Fruit fly (Drosophila melanogaster): ENCODE measurements around the gene tow.

tow gene

DNA sequence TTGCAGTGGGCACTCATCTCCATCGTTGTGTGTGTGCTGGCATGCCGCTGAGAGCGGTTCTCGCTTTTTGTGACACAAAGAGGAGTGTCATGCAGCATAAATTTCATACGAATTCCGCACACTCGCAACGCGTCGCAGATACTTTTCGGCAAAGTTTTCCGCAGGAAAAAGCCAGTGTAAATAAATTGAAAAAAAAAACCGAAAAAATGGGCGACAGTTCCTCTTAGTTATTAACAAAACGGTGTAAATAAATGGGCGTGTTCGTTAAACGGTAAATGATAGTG lies at the start of gene tow:
Gene tow, plus strand, starts transcription at position 26 of the 284 bp plus-strand sequence.
- TF ChIP-seq noc (tag; optimal IDR thresholded peaks at IDR 0.05): no peak

DNA sequence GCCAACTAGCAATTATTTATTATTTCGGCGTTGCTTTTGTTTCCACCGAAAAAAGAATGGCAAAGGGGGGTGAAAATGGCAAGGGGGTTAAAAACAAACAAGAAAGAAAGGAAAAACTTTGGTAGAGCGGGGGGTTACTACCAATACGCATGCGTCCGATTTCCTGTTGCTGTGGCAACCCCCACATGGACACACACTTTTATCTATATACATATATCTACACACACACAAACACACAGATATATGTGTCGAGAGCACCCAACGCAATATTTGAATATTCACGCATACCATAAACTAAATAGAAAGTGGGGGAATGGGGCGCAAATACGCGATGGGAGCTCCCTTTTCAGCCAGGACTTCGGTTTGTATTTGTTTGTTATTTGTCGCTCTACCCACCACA lies 43.4 kb upstream of the tow start:
- TF ChIP-seq noc (tag; optimal IDR thresholded peaks at IDR 0.05): no peak

DNA sequence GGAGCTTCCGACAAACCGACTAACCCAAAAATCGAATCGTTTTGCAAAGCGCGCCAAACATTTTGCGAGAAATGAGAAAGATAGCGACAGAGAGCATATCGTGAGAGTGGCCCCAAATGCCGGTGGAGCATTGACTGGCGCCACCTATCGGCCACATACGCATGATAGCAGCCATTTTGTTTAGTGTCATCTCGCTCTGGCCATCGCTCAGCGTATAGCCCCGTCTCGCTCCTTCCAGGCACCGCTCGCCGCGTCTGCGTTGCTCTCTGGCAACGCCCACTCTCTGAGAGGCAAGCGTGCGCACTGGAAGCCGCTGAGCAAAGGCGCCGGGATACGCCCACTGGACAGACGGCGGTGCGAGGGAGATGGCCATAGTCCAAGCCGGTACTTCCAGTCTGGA lies 38.7 kb upstream of the tow start:
- no peak for TF ChIP-seq noc (tag; optimal IDR thresholded peaks at IDR 0.05)

DNA sequence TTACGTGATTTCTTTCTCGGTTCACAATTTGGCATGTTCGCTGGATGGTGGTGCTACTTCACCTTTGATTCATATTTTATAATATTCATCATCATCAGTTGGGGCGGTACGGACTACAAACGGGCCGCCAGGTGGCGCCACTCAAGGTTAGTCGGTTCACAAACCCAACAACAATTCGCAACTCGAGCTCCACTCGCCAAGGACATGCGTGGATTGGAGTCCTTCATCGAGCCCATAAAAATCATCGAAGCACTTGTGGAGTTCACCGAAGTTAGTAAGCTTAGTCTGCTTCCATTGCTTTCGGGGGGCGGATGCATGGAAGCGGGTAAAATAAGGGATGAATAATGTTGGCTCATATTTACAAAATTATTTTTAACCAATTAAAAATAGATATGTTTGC lies 35.9 kb upstream of the tow start:
- no peak for TF ChIP-seq noc (tag; optimal IDR thresholded peaks at IDR 0.05)

DNA sequence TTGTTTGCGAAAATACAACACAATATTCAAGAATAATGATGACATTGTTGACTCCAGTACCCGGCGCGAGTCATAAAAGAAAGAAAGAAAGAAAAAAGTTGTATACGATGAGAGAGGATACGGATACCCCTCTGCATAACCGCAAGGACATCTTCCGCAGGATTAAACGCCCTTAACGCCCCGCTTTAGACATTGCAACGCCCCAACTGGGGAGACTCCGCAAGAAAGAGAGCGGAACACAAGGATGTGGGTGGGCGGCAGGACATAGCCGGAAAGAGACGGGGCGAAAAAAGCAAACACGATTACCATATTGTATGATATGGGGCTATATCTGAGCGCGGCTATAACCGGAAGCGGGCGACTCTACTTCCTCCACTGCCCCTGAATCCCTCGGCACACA lies 31.4 kb upstream of the tow start:
- TF ChIP-seq noc (tag; optimal IDR thresholded peaks at IDR 0.05): no peak

DNA sequence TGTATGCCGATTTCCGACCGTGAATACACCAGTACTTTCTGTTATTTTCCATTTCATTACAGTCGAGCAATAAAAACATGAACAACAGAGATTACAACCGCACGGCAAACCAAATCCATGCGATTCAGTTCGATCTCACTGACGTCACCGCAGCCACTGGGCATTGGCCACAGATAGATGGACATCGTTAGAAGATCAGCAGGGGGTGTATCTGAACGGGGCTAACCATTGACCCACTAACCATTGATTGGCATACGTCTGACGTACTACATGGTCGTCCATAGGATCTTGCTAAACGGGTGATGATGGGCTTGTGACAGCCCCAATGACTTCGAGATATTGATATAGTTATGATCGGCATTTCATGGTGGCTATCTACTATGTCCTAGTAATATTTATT lies 28.8 kb upstream of the tow start:
- TF ChIP-seq noc (tag; optimal IDR thresholded peaks at IDR 0.05): no peak

DNA sequence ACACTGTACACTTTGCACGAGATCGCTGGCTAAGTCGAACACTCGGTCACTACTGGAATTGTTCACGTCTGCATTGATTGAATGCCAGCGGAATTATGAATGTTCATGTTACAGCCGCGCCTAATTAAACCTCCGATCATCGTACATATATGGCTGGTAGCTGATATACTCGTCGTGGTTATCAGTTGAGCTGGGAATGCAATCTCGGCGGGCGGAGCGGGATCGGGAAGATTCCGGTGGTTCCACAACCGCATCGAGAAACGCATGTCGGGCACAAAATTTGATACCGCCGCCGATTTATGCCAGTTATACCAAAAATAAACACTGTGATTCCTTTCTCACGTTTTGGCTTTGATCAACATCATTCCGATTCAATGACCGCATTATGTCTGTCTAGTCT lies 27.9 kb upstream of the tow start, which contains the start of gene Prat2:
Gene Prat2, minus strand, starts transcription at position 101 of the 400 bp plus-strand sequence.
- no peak for TF ChIP-seq noc (tag; optimal IDR thresholded peaks at IDR 0.05)

DNA sequence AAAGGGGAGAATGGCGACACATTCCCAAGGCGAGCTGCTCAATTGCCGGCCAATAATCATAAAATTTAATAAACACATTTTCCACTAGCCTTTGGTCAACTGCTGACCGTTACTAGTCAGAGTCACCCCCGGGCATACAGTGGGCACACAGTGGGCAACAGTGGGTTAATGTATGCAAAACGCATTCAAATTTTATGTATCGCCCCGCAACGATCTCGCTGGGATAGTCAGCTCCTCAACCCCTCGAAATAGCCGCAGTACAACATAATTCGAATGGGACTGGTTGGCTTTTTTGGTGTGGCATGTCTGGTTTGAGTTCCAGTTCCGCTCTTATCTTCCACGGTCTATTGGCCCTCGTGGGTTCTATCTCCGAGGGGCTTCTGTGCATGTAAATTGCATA lies 23.4 kb upstream of the tow start:
- no peak for TF ChIP-seq noc (tag; optimal IDR thresholded peaks at IDR 0.05)

DNA sequence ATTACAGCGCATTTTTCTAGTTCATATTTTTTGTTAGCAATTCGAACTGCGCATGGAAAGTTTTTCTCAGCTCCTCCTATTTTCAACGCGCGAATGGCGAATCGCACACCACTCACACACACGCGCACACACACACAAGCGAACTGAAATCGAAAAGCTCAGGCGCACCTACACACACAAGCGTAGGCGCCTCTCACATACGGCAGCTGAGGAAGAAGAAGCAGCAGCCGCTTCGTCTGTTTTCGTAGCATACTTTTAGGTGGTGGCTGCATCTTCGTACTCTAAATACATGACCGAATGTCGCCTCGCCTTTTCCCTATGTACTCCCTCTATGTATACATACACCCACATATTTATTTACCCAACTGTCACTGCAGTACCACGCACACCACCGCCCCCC lies 16.8 kb upstream of the tow start:
- TF ChIP-seq noc (tag; optimal IDR thresholded peaks at IDR 0.05): no peak

DNA sequence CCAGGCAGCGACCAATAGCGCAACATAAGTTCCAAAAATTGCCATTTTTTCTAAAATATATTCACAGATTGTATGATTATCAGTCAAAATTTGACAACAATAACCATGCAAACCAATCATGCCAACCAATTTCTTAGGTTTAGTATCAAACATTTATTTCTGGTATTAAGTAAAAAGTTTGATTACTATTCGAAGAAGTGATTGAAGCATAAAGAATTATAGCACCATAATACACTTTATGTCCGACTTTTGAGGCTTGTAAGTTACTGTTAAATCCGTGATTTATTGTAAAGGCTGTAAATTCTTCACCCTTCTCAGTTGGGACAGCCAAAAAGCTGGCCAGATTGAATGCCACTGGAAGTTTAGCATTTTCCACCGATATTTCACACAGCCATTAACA lies 10.8 kb upstream of the tow start, which contains the start of gene CG45413:
Gene CG45413, minus strand, starts transcription at position 101 of the 400 bp plus-strand sequence.
- TF ChIP-seq noc (tag; optimal IDR thresholded peaks at IDR 0.05): no peak

DNA sequence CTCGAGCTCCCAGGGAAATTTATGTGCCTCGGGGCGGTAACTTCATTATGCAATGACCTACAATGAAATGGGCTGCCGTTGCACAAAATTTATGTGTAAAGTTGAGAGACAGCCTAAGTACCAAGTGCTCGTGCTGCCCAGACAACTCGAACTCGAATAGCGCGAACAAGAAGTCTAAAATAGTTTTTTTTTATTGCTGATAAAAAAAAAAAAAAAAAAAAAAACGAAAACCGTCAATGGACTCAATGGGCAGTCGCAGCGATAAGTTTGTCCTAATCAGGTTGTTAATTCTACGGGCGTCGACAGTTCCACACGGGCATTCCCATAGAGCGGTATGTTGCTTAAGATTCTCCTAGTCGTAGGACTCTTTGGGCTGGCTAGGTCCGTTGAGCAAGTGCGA lies 10.0 kb upstream of the tow start, which contains the start of gene CG14820:
Gene CG14820, plus strand, starts transcription at position 301 of the 400 bp plus-strand sequence.
- no peak for TF ChIP-seq noc (tag; optimal IDR thresholded peaks at IDR 0.05)

DNA sequence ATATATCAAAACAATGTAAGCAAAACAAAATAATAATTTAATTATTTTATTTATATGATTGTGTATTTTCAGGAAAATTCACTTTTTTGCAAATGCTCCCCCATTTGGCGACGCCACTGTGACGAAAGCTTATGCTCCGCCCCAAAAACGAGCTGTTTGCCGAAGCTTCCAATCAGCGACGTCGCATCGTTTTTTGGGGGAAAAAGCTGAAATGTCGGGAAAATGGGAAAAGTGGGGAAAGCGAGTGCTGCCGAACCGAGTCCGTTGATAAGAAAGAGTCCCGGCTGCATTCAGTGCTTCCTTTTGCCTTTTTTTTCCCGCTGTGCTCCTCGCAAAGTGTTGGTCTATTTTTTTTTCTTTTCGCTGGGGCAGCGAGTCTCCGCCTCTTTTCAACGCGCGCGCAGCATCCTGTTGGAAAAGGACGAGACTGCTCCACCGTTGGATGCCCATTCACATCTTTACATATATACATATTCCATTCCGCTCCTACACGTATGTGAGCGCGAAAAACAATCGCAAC lies 7.8 kb upstream of the tow start:
- no peak for TF ChIP-seq noc (tag; optimal IDR thresholded peaks at IDR 0.05)

DNA sequence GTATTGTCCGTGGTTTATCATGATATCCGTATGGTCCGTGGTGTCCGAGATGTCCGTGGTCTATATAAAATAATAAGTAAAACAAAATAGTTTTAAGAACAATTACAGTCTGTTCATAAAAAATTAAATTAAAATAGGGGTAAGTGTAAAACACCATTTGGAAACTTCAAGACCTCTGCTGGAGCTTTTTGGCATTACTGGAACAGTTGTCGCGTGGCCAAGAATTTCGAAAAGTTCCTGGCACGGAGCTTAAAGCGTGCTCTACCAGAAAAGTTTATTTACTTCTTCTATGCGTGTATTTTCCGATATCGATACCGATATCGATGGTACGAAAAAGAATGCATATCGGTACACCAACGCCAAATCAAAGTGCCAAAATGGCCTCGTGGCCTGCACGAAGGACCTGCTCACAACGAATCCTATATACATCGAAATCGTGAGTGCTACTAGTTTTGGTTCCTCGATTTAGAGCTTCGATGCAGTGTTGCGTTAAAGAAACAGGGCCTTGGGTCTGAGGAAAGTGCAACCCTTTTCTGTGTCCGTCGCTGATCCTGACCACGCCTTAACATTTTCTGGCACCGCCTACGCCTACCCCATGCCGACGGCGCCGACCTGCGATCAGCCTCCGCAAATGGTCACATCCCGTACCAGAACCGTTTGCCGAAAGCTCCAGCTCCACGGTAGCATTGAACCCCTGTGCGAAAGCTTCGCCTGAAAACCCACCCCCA lies 389 bp upstream of the tow start:
- TF ChIP-seq noc (tag; optimal IDR thresholded peaks at IDR 0.05): no peak

DNA sequence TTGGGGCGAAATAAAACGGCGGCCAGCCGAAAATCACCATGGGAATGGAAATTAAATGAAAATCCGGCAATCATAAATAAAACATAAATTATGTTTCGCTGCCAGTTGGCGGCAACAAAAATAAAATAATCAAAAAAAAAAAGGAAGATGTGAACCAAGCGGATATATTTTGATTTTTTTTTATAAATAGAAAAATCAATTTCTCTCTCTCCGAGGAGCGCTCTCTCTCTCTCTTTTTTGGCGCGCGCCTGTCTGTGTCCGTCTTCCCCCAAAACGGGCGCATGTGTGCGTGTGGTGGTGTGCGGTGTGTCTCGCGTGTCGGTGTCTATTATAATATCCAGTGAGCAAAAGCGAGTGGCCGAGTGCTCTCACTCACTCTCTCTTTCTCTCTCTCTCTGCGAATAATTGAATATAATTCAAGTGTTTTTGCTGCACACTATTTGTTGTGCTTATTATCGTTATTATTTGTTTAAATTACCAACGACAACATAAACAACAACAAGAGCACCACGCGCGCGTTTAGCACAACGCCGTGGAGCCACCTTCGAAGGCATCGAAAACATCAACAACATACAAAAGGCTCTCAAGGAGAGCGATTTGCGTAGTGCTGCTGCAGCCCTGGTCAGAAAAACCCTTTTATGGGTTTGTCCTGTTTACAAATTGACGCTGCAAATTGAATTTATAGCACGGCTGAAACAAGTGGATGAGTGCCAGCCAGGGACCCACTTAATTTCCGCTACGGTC lies 720 bp downstream of the tow start:
- TF ChIP-seq noc (tag; optimal IDR thresholded peaks at IDR 0.05): no peak

DNA sequence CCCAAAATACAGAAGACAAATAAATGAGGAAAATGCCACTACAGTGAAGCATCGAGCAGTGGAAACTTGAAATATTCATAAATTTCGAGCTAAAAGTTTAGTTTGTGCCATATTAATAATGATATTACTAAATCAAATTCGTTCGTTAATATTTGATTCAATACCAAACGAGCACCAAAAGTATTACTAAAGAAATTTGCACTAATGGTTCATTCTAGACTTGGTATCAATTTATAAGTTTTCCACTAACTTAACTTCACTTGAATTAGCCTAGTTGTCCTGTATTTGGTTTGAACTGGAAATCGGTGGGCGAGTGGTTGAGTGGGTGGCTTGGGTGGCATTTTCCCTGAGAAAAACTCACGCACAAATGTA lies 1.3 kb downstream of the tow start:
- TF ChIP-seq noc (tag; optimal IDR thresholded peaks at IDR 0.05): no peak

DNA sequence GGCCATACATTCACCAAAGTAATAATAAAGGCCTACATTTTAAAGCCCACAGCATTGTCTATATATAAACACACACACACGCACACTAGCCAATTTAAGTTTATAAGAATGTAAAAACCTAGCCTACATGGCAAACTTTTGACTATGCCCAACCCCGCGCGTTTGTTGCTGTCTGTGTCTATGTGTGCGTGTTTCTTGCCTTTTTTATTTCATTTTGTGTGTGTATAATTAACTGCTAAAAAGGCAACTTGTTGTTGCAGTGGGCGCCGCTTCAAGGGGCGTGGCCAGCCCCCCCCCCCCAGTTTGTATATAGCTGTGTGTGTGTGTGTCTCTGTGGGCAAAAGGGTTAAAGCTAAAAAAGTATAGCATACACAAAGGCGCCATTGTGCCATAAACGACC lies 2.7 kb downstream of the tow start:
- no peak for TF ChIP-seq noc (tag; optimal IDR thresholded peaks at IDR 0.05)

Measured in whole organism, larva.